Fruit fly (Drosophila melanogaster): Measurements from ENCODE around the gene LysRS.

The LysRS gene

dm6 chrX:9556397-9556796 lies 52.3 kb downstream of the LysRS start, which contains the start of gene CG15317:
Gene CG15317 (minus strand): TSS chrX:9556544.
- 0 out of 3 replicates have a peak, but pooled peaks have one; percentile 32 for TF ChIP-seq CG4496 (GFP tag; IDR thresholded peaks at IDR 0.05)
- TF ChIP-seq CG34367 (tag; optimal IDR thresholded peaks at IDR 0.05), result no peak
